Fruit fly (Drosophila melanogaster): ENCODE results near the gene CG43134.

The CG43134 gene

dm6 chrX:4247013-4247412 lies at the start of gene CG43134:
Gene CG43134 (plus strand): TSS chrX:4247313.
- TF ChIP-seq CG17801 (GFP tag; optimal IDR thresholded peaks at IDR 0.05; ENCODE audit: partially characterized antibody) = no peak

dm6 chrX:4197463-4197862 lies 49.6 kb upstream of the CG43134 start:
- TF ChIP-seq CG17801 (GFP tag; optimal IDR thresholded peaks at IDR 0.05; ENCODE audit: partially characterized antibody) = peak; percentile 20

- TF ChIP-seq CG17801 (GFP tag; optimal IDR thresholded peaks at IDR 0.05; ENCODE audit: partially characterized antibody) = no peak
Measured at dm6 chrX:4198769-4199168, 48.3 kb upstream of the CG43134 start.

dm6 chrX:4200612-4201011 lies 46.5 kb upstream of the CG43134 start:
- no peak for TF ChIP-seq CG17801 (GFP tag; optimal IDR thresholded peaks at IDR 0.05; ENCODE audit: partially characterized antibody)

- peak; percentile 52 for TF ChIP-seq CG17801 (GFP tag; optimal IDR thresholded peaks at IDR 0.05; ENCODE audit: partially characterized antibody)
Measured at dm6 chrX:4202235-4202794, 44.8 kb upstream of the CG43134 start.

dm6 chrX:4203713-4204447 lies 43.2 kb upstream of the CG43134 start:
- no peak for TF ChIP-seq CG17801 (GFP tag; optimal IDR thresholded peaks at IDR 0.05; ENCODE audit: partially characterized antibody)

dm6 chrX:4205346-4206178 lies 41.6 kb upstream of the CG43134 start, which contains the start of gene Fas2:
Gene Fas2 (minus strand): TSS chrX:4206093.
- peak; percentile 39 for TF ChIP-seq CG17801 (GFP tag; optimal IDR thresholded peaks at IDR 0.05; ENCODE audit: partially characterized antibody)

- no peak for TF ChIP-seq CG17801 (GFP tag; optimal IDR thresholded peaks at IDR 0.05; ENCODE audit: partially characterized antibody)
Measured at dm6 chrX:4206764-4207163, 40.3 kb upstream of the CG43134 start.

- no peak for TF ChIP-seq CG17801 (GFP tag; optimal IDR thresholded peaks at IDR 0.05; ENCODE audit: partially characterized antibody)
Measured at dm6 chrX:4212725-4213124, 34.4 kb upstream of the CG43134 start, which contains the start of gene CG43288. Gene CG43288 (plus strand): TSS chrX:4213025.

dm6 chrX:4214371-4214770 lies 32.7 kb upstream of the CG43134 start:
- no peak for TF ChIP-seq CG17801 (GFP tag; optimal IDR thresholded peaks at IDR 0.05; ENCODE audit: partially characterized antibody)

dm6 chrX:4217294-4217693 lies 29.8 kb upstream of the CG43134 start, which contains the start of gene CG15571:
Gene CG15571 (minus strand): TSS chrX:4217394.
- TF ChIP-seq CG17801 (GFP tag; optimal IDR thresholded peaks at IDR 0.05; ENCODE audit: partially characterized antibody) = no peak

- no peak for TF ChIP-seq CG17801 (GFP tag; optimal IDR thresholded peaks at IDR 0.05; ENCODE audit: partially characterized antibody)
Measured at dm6 chrX:4217870-4218269, 29.2 kb upstream of the CG43134 start, which contains the start of gene CG15570. Gene CG15570 (plus strand): TSS chrX:4218170.

- no peak for TF ChIP-seq CG17801 (GFP tag; optimal IDR thresholded peaks at IDR 0.05; ENCODE audit: partially characterized antibody)
Measured at dm6 chrX:4225020-4225419, 22.1 kb upstream of the CG43134 start.

dm6 chrX:4240146-4240545 lies 7.0 kb upstream of the CG43134 start:
- TF ChIP-seq CG17801 (GFP tag; optimal IDR thresholded peaks at IDR 0.05; ENCODE audit: partially characterized antibody) = peak; percentile 0

dm6 chrX:4242726-4243125 lies 4.4 kb upstream of the CG43134 start, which contains the start of gene Femcoat:
Gene Femcoat (minus strand): TSS chrX:4242826.
- TF ChIP-seq CG17801 (GFP tag; optimal IDR thresholded peaks at IDR 0.05; ENCODE audit: partially characterized antibody) = no peak
